Fruit fly (Drosophila melanogaster) whole organism, pupa: ENCODE results near the gene ND-51.

Experiments
- CG10348 ChIP-seq: fragments of 200-800 bp; sonication (Bioruptor generic); IDR thresholded peaks from 2 replicates; pipeline ENCODE4 v1.3.6; 2022; ENCODE audit warnings: missing biosample characterization, missing genetic modification characterization
- CG14655 ChIP-seq: fragments of 200-800 bp; sonication (Bioruptor generic); optimal IDR thresholded peaks from 3 replicates; lab custom pipeline; 2017; ENCODE audit warnings: mild to moderate bottlenecking, missing biosample characterization, missing genetic modification reagents, missing genetic modification characterization
- CG34367 ChIP-seq: fragments of 200-800 bp; sonication (Bioruptor generic); optimal IDR thresholded peaks from 2 replicates; lab custom pipeline; 2018; ENCODE audit warnings: missing biosample characterization, mild to moderate bottlenecking, missing genetic modification characterization
- CG8159 ChIP-seq: fragments of 200-800 bp; sonication (Bioruptor generic); optimal IDR thresholded peaks from 3 replicates; lab custom pipeline; 2018; ENCODE audit warnings: missing biosample characterization, mild to moderate bottlenecking, missing genetic modification characterization, moderate library complexity
- Ets98B ChIP-seq: fragments of 200-800 bp; sonication (Bioruptor generic); IDR thresholded peaks from 2 replicates; pipeline ENCODE4 v1.3.6; 2022; ENCODE audit warnings: missing biosample characterization, missing genetic modification characterization
- gl ChIP-seq: fragments of 200-800 bp; sonication (Bioruptor generic); optimal IDR thresholded peaks from 2 replicates; lab custom pipeline; 2018; ENCODE audit warnings: missing biosample characterization, mild to moderate bottlenecking, missing genetic modification characterization

dm6 chr2L:6028712-6029111, 33.8 kb downstream of the ND-51 start:
- peak; percentile 2 for TF ChIP-seq CG34367 (tag; lab: Kevin White, UChicago)
- no peak for TF ChIP-seq gl (tag; lab: Kevin White, UChicago)
- no peak for TF ChIP-seq CG10348 (GFP tag; lab: Robert Waterston, UW)
- TF ChIP-seq Ets98B (GFP tag; lab: Robert Waterston, UW), result no peak; the same call in 1 of the 2 replicates
- TF ChIP-seq CG8159 (tag; lab: Kevin White, UChicago), result no peak
- no peak for TF ChIP-seq CG14655 (GFP tag; lab: Kevin White, UChicago)
